Fruit fly (Drosophila melanogaster): ENCODE data around the gene CG6576.

DNA sequence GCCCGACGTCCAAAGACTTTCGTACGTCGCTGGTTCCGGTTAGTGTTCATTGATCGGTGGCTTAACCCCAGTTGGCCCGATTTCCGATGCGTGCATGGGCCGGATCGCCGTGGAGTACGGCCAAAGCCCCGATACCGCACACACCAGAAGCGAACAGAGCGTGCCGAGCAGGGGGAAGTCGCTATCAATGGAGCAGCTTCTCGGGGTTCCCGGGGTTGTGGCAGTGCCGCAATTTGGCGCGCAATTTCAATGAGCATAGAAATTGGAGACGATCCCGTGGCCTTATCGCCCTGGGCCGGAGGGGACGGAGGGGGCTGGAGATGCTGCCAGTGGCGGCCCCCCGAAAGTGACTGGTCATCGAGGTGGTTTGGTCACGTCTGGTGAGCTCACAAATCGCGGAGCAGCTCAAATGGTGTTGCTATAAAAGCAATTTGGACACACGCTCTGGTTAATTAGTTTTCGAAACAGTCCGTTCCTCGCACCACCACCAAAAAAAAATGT lies 24.2 kb upstream of the CG6576 start, which contains the start of gene Cp16:
- TF ChIP-seq psq (optimal IDR thresholded peaks at IDR 0.05) (no peak), usp (GFP tag; optimal IDR thresholded peaks at IDR 0.05) (no peak), EcR (GFP tag; optimal IDR thresholded peaks at IDR 0.05) (no peak), CG8478 (optimal IDR thresholded peaks at IDR 0.05) (no peak), Dll (optimal IDR thresholded peaks at IDR 0.05) (no peak)
